Fruit fly (Drosophila melanogaster) whole organism, embryonic: ENCODE measurements around the gene CG2493.
A peak's percentile ranks its signal among the peaks of the same experiment; 100 is the strongest.

ENCODE experiments used
- Ada2b ChIP-seq: fragments of 200-800 bp; sonication (Bioruptor generic); IDR thresholded peaks from 2 replicates; pipeline ENCODE4 v1.3.6; 2022; ENCODE audit warnings: missing biosample characterization, missing genetic modification characterization
- Adf1 ChIP-seq: fragments of 200-800 bp; sonication (Bioruptor generic); IDR thresholded peaks from 2 replicates; pipeline ENCODE4 v1.3.6; 2022; ENCODE audit warnings: missing biosample characterization, missing genetic modification characterization
- Atf-2 ChIP-seq: fragments of 200-800 bp; sonication (Bioruptor generic); optimal IDR thresholded peaks from 2 replicates; lab custom pipeline; 2016; ENCODE audit warnings: missing biosample characterization, missing genetic modification characterization
- Bdp1 ChIP-seq: fragments of 200-800 bp; sonication (Bioruptor generic); optimal IDR thresholded peaks from 3 replicates; lab custom pipeline; 2016; ENCODE audit warnings: missing biosample characterization, missing genetic modification characterization
- CG10654 ChIP-seq: fragments of 200-800 bp; sonication (Bioruptor generic); optimal IDR thresholded peaks from 2 replicates; lab custom pipeline; 2016; ENCODE audit warnings: missing biosample characterization, missing genetic modification characterization
- CG11695 ChIP-seq: fragments of 200-800 bp; sonication (Bioruptor generic); IDR thresholded peaks from 3 replicates; pipeline ENCODE4 v1.3.6; 2022; ENCODE audit warnings: missing biosample characterization, missing genetic modification characterization
- CG13123 ChIP-seq: fragments of 200-800 bp; sonication (Bioruptor generic); optimal IDR thresholded peaks from 2 replicates; lab custom pipeline; 2016; ENCODE audit warnings: missing biosample characterization, missing genetic modification characterization
- CG13424 ChIP-seq: fragments of 200-800 bp; sonication (Bioruptor generic); optimal IDR thresholded peaks from 2 replicates; lab custom pipeline; 2019; ENCODE audit warnings: missing biosample characterization, mild to moderate bottlenecking, missing genetic modification characterization, moderate library complexity
- CG13775 ChIP-seq: fragments of 200-800 bp; sonication (Bioruptor generic); optimal IDR thresholded peaks from 3 replicates; lab custom pipeline; 2017; ENCODE audit warnings: missing biosample characterization, mild to moderate bottlenecking, missing genetic modification characterization
- CG14014 ChIP-seq: fragments of 200-800 bp; sonication (Bioruptor generic); IDR thresholded peaks from 2 replicates; pipeline ENCODE4 v1.3.6; 2022; ENCODE audit warnings: missing biosample characterization, missing genetic modification characterization
- CG15011 ChIP-seq: fragments of 200-800 bp; sonication (Bioruptor generic); optimal IDR thresholded peaks from 3 replicates; lab custom pipeline; 2018; ENCODE audit warnings: missing biosample characterization, mild to moderate bottlenecking, missing genetic modification characterization
- CG17186 ChIP-seq: fragments of 200-800 bp; sonication (Bioruptor generic); optimal IDR thresholded peaks from 3 replicates; lab custom pipeline; 2017; ENCODE audit warnings: missing biosample characterization, missing genetic modification reagents, missing genetic modification characterization
- CG17829 ChIP-seq: fragments of 200-800 bp; optimal IDR thresholded peaks from 2 replicates; lab custom pipeline; 2019; ENCODE audit warnings: missing biosample characterization, mild to moderate bottlenecking, missing genetic modification characterization, moderate library complexity
- CG18619 ChIP-seq: fragments of 200-800 bp; sonication (Bioruptor generic); optimal IDR thresholded peaks from 3 replicates; lab custom pipeline; 2017; ENCODE audit warnings: missing biosample characterization, mild to moderate bottlenecking, missing genetic modification characterization
- CG43689 ChIP-seq: fragments of 200-800 bp; sonication (Bioruptor generic); IDR thresholded peaks from 2 replicates; pipeline ENCODE4 v1.3.6; 2022; ENCODE audit warnings: missing biosample characterization, missing genetic modification characterization
- CG6254 ChIP-seq: fragments of 200-800 bp; sonication (Bioruptor generic); optimal IDR thresholded peaks from 3 replicates; lab custom pipeline; 2017; ENCODE audit warnings: mild to moderate bottlenecking, missing biosample characterization, missing genetic modification reagents, missing genetic modification characterization
- CG6272 ChIP-seq: fragments of 200-800 bp; sonication (Bioruptor generic); IDR thresholded peaks from 2 replicates; pipeline ENCODE4 v1.3.6; 2022; ENCODE audit warnings: missing biosample characterization, missing genetic modification characterization
- CG7963 ChIP-seq: fragments of 200-800 bp; sonication (Bioruptor generic); IDR thresholded peaks from 3 replicates; pipeline ENCODE4 v1.3.6; 2022; ENCODE audit warnings: missing biosample characterization, missing genetic modification characterization; ENCODE audit not compliant: partially characterized antibody
- CTCF ChIP-seq: fragments of 200-800 bp; sonication (Bioruptor generic); optimal IDR thresholded peaks from 2 replicates; lab custom pipeline; 2017; ENCODE audit warnings: missing biosample characterization, mild to moderate bottlenecking, missing genetic modification characterization, moderate library complexity
- CrebB ChIP-seq: fragments of 200-800 bp; sonication (Bioruptor generic); optimal IDR thresholded peaks from 3 replicates; lab custom pipeline; 2018; ENCODE audit warnings: missing biosample characterization, mild to moderate bottlenecking, missing genetic modification characterization
- Ets97D ChIP-seq: fragments of 200-800 bp; sonication (Bioruptor generic); optimal IDR thresholded peaks from 3 replicates; lab custom pipeline; 2016; ENCODE audit warnings: missing biosample characterization, missing genetic modification characterization
- Hsf ChIP-seq: fragments of 200-800 bp; sonication (Bioruptor generic); optimal IDR thresholded peaks from 3 replicates; lab custom pipeline; 2016; ENCODE audit warnings: missing biosample characterization, missing genetic modification characterization
- MTF-1 ChIP-seq: fragments of 200-800 bp; sonication (Bioruptor generic); optimal IDR thresholded peaks from 2 replicates; lab custom pipeline; 2018; ENCODE audit warnings: missing biosample characterization, mild to moderate bottlenecking, missing genetic modification characterization, borderline replicate concordance
- Myb ChIP-seq: fragments of 200-800 bp; sonication (Bioruptor generic); optimal IDR thresholded peaks from 2 replicates; lab custom pipeline; 2016; ENCODE audit warnings: missing biosample characterization, missing genetic modification characterization
- Nf-YB ChIP-seq: fragments of 200-800 bp; sonication (Bioruptor generic); optimal IDR thresholded peaks from 3 replicates; lab custom pipeline; 2019; ENCODE audit warnings: missing biosample characterization, mild to moderate bottlenecking, missing genetic modification characterization, moderate library complexity
- Opbp ChIP-seq: fragments of 200-800 bp; sonication (Bioruptor generic); IDR thresholded peaks from 3 replicates; pipeline ENCODE4 v1.3.6; 2022; ENCODE audit warnings: missing biosample characterization, missing genetic modification characterization; ENCODE audit not compliant: partially characterized antibody
- Pdp1 ChIP-seq, 2 experiments: fragments of 200-800 bp; sonication (Bioruptor generic); optimal IDR thresholded peaks; 3 replicates each; lab custom pipeline; 2016; ENCODE audit warnings: missing biosample characterization in 2 of 2, missing genetic modification characterization in 2 of 2, mild to moderate bottlenecking in 1 of 2, moderate library complexity in 1 of 2
- Ptx1 ChIP-seq: fragments of 200-800 bp; sonication (Bioruptor generic); IDR thresholded peaks from 2 replicates; pipeline ENCODE4 v1.3.6; 2022; ENCODE audit warnings: missing biosample characterization, missing genetic modification characterization
- Side ChIP-seq: fragments of 200-800 bp; sonication (Bioruptor generic); optimal IDR thresholded peaks from 2 replicates; lab custom pipeline; 2016; ENCODE audit warnings: missing biosample characterization, missing genetic modification characterization
- Tbp ChIP-seq: fragments of >200 bp; optimal IDR thresholded peaks from 2 replicates; lab custom pipeline; 2018; ENCODE audit warnings: missing biosample characterization, missing genetic modification characterization
- Trl ChIP-seq, 3 experiments: fragments of >200 bp in 2 of 3; fragments of 200-800 bp in 1 of 3; sonication (Bioruptor generic) in 1 of 3; optimal IDR thresholded peaks; 2 replicates in 1 of 3; 3 replicates in 2 of 3; lab custom pipeline; 2016 to 2017; ENCODE audit warnings: missing biosample characterization in 1 of 3, missing genetic modification characterization in 1 of 3
- Usf ChIP-seq: fragments of 200-800 bp; sonication (Bioruptor generic); optimal IDR thresholded peaks from 2 replicates; lab custom pipeline; 2017; ENCODE audit warnings: missing genotype, missing biosample characterization, missing genetic modification characterization
- chm ChIP-seq: fragments of 200-800 bp; sonication (Bioruptor generic); IDR thresholded peaks from 2 replicates; pipeline ENCODE4 v1.3.6; 2022; ENCODE audit warnings: missing biosample characterization, missing genetic modification characterization
- dan ChIP-seq: fragments of 200-800 bp; sonication (Bioruptor generic); IDR thresholded peaks from 2 replicates; pipeline ENCODE4 v1.3.6; 2022; ENCODE audit warnings: missing biosample characterization, missing genetic modification characterization
- dm ChIP-seq: fragments of 200-800 bp; sonication (Bioruptor generic); optimal IDR thresholded peaks from 3 replicates; lab custom pipeline; 2016; ENCODE audit warnings: missing biosample characterization, missing genetic modification characterization
- dmrt11E ChIP-seq: fragments of 200-800 bp; sonication (Bioruptor generic); optimal IDR thresholded peaks from 3 replicates; lab custom pipeline; 2018; ENCODE audit warnings: missing biosample characterization, mild to moderate bottlenecking, missing genetic modification characterization, moderate library complexity
- eve ChIP-seq, 2 experiments: fragments of >200 bp; optimal IDR thresholded peaks; 2 replicates each; lab custom pipeline; 2017; ENCODE audit warnings: missing biosample characterization in 2 of 2, missing genetic modification characterization in 2 of 2
- grn ChIP-seq: fragments of 200-800 bp; sonication (Bioruptor generic); optimal IDR thresholded peaks from 3 replicates; lab custom pipeline; 2017; ENCODE audit warnings: missing biosample characterization, missing genetic modification characterization
- gsb-n ChIP-seq: fragments of 200-800 bp; sonication (Bioruptor generic); optimal IDR thresholded peaks from 3 replicates; lab custom pipeline; 2018; ENCODE audit warnings: missing biosample characterization, mild to moderate bottlenecking, missing genetic modification characterization
- klu ChIP-seq: fragments of 200-800 bp; sonication (Bioruptor generic); IDR thresholded peaks from 2 replicates; pipeline ENCODE4 v1.3.6; 2022; ENCODE audit warnings: missing biosample characterization, missing genetic modification characterization
- kni ChIP-seq: fragments of 200-800 bp; sonication (Bioruptor generic); optimal IDR thresholded peaks from 3 replicates; lab custom pipeline; 2017; ENCODE audit warnings: mild to moderate bottlenecking, missing biosample characterization, missing genetic modification reagents, missing genetic modification characterization
- knrl ChIP-seq: fragments of 200-800 bp; sonication (Bioruptor generic); IDR thresholded peaks from 3 replicates; pipeline ENCODE4 v1.3.6; 2022; ENCODE audit warnings: missing biosample characterization, missing genetic modification characterization; ENCODE audit not compliant: partially characterized antibody
- lab ChIP-seq: fragments of 200-800 bp; sonication (Bioruptor generic); optimal IDR thresholded peaks from 3 replicates; lab custom pipeline; 2017; ENCODE audit warnings: missing biosample characterization, missing genetic modification characterization, mild to moderate bottlenecking, moderate library complexity, missing genetic modification reagents
- nom ChIP-seq: fragments of 200-800 bp; sonication (Bioruptor generic); optimal IDR thresholded peaks from 2 replicates; lab custom pipeline; 2017; ENCODE audit warnings: missing biosample characterization, missing genetic modification characterization, mild to moderate bottlenecking, moderate library complexity, missing genetic modification reagents
- oc ChIP-seq: fragments of 200-800 bp; sonication (Bioruptor generic); optimal IDR thresholded peaks from 2 replicates; lab custom pipeline; 2018; ENCODE audit warnings: missing biosample characterization, mild to moderate bottlenecking, missing genetic modification characterization, moderate library complexity
- odd ChIP-seq: fragments of 200-800 bp; sonication (Bioruptor generic); optimal IDR thresholded peaks from 2 replicates; lab custom pipeline; 2017; ENCODE audit warnings: missing biosample characterization, mild to moderate bottlenecking, missing genetic modification characterization
- toy ChIP-seq: fragments of 200-800 bp; sonication (Bioruptor generic); IDR thresholded peaks from 2 replicates; pipeline ENCODE4 v1.3.6; 2022; ENCODE audit warnings: missing biosample characterization, missing genetic modification characterization
- ttk ChIP-seq: fragments of 200-800 bp; sonication (Bioruptor generic); IDR thresholded peaks from 2 replicates; pipeline ENCODE4 v2.1.2; 2022; ENCODE audit warnings: missing biosample characterization, missing genetic modification characterization
- tx ChIP-seq: fragments of 200-800 bp; sonication (Bioruptor generic); optimal IDR thresholded peaks from 2 replicates; lab custom pipeline; 2016; ENCODE audit warnings: missing biosample characterization, missing genetic modification characterization
- zfh1 ChIP-seq: fragments of 200-800 bp; sonication (Bioruptor generic); IDR thresholded peaks from 3 replicates; pipeline ENCODE4 v1.3.6; 2022; ENCODE audit warnings: missing biosample characterization, missing genetic modification characterization

Gene CG2493

dm6 chr2L:20414750-20415211 lies 48.5 kb downstream of the CG2493 start, which contains the start of gene CG10947 (continued):
- TF ChIP-seq CG15011 (GFP tag; lab: Kevin White, UChicago) (no peak), CTCF (peak; percentile 94), CG11695 (peak; percentile 46; the same call in 1 of the 3 replicates), CG13775 (GFP tag; lab: Kevin White, UChicago) (peak; percentile 54), toy (GFP tag; lab: Robert Waterston, UW) (0 out of 2 replicates have a peak, but pooled peaks have one; percentile 32), CG13123 (GFP tag; lab: Kevin White, UChicago) (peak; percentile 57), nom (no peak), dm (peak; percentile 56), tx (peak; percentile 56), CG6272 (GFP tag; lab: Robert Waterston, UW) (no peak), knrl (peak; percentile 57), CG13424 (tag; lab: Kevin White, UChicago) (peak; percentile 64), CG7963 (no peak), CG17186 (no peak), Ets97D (GFP tag; lab: Kevin White, UChicago) (peak; percentile 57), Opbp (GFP tag; lab: Robert Waterston, UW) (peak; percentile 69; the same call in 2 of the 3 replicates), chm (GFP tag; lab: Robert Waterston, UW) (peak; percentile 74), Usf (GFP tag; lab: Kevin White, UChicago) (peak; percentile 17), Bdp1 (GFP tag; lab: Kevin White, UChicago) (peak; percentile 28), Myb (GFP tag; lab: Kevin White, UChicago) (peak; percentile 99), grn (GFP tag; lab: Kevin White, UChicago) (no peak), CG10654 (GFP tag; lab: Kevin White, UChicago) (peak; percentile 30), CG6254 (GFP tag; lab: Kevin White, UChicago) (peak; percentile 58), odd (GFP tag; lab: Kevin White, UChicago) (peak; percentile 69), Adf1 (GFP tag; lab: Robert Waterston, UW) (no peak), Pdp1 (GFP tag; optimal IDR thresholded peaks at IDR 0.05; lab: Kevin White, UChicago) (peak; percentile 73 to 80), Ptx1 (GFP tag; lab: Robert Waterston, UW) (peak; percentile 56), CrebB (tag; lab: Kevin White, UChicago) (peak; percentile 34), Tbp (no peak), CG17829 (tag; lab: Kevin White, UChicago) (peak; percentile 1), Nf-YB (GFP tag; lab: Kevin White, UChicago) (peak; percentile 5), klu (GFP tag; lab: Robert Waterston, UW) (no peak), oc (tag; lab: Kevin White, UChicago) (no peak), gsb-n (tag; lab: Kevin White, UChicago) (peak; percentile 42), ttk (GFP tag; lab: Robert Waterston, UW) (0 out of 2 replicates have a peak, but pooled peaks have one; percentile 25), Side (GFP tag; lab: Kevin White, UChicago) (peak; percentile 60), zfh1 (GFP tag; lab: Robert Waterston, UW) (peak; percentile 79), MTF-1 (GFP tag; lab: Kevin White, UChicago) (peak; percentile 50), kni (GFP tag; lab: Kevin White, UChicago) (no peak), Ada2b (GFP tag; lab: Robert Waterston, UW) (peak; percentile 47; the same call in 1 of the 2 replicates), CG43689 (GFP tag; lab: Robert Waterston, UW) (no peak), CG14014 (GFP tag; lab: Robert Waterston, UW) (peak; percentile 60; the same call in 1 of the 2 replicates), lab (GFP tag; lab: Kevin White, UChicago) (peak; percentile 71), dmrt11E (tag; lab: Kevin White, UChicago) (peak; percentile 60), Atf-2 (GFP tag; lab: Kevin White, UChicago) (peak; percentile 36), eve (GFP tag; optimal IDR thresholded peaks at IDR 0.05; lab: Kevin White, UChicago) (no peak), CG18619 (GFP tag; lab: Kevin White, UChicago) (peak; percentile 61), Hsf (GFP tag; lab: Kevin White, UChicago) (peak; percentile 79), Trl (optimal IDR thresholded peaks at IDR 0.05; lab: Kevin White, UChicago) (no peak), Trl (GFP tag; optimal IDR thresholded peaks at IDR 0.05; lab: Kevin White, UChicago) (peak; percentile 77), dan (GFP tag; lab: Robert Waterston, UW) (no peak)
